Worm (Caenorhabditis elegans) whole organism, late embryonic: ENCODE results near the gene snu-66.

Source experiments
- C38D4.7 ChIP-seq: fragments of 200-800 bp; sonication (Bioruptor generic); optimal IDR thresholded peaks from 2 replicates; lab custom pipeline; 2018; ENCODE audit warnings: mild to moderate bottlenecking, missing genetic modification characterization, moderate library complexity, missing compliant biosample characterization
- F13H6.1 ChIP-seq: sonication (generic microtip); optimal IDR thresholded peaks from 2 replicates; lab custom pipeline; 2016; ENCODE audit warnings: missing genetic modification characterization, missing compliant biosample characterization
- K02D7.2 ChIP-seq: sonication (generic microtip); optimal IDR thresholded peaks from 2 replicates; lab custom pipeline; 2017; ENCODE audit warnings: mild to moderate bottlenecking, missing genetic modification characterization, missing compliant biosample characterization
- K09A11.1 ChIP-seq: sonication (generic microtip); optimal IDR thresholded peaks from 2 replicates; lab custom pipeline; 2017; ENCODE audit warnings: antibody characterized with exemption, mild to moderate bottlenecking, missing genetic modification characterization, missing compliant biosample characterization; ENCODE audit not compliant: insufficient read depth
- ahr-1 ChIP-seq: sonication (generic microtip); optimal IDR thresholded peaks from 2 replicates; lab custom pipeline; 2016; ENCODE audit warnings: missing genetic modification characterization, missing compliant biosample characterization
- ama-1 ChIP-seq: fragments of 150-350 bp; optimal IDR thresholded peaks from 2 replicates; lab custom pipeline; 2014
- ceh-22 ChIP-seq: sonication (generic microtip); optimal IDR thresholded peaks from 2 replicates; lab custom pipeline; 2017; ENCODE audit warnings: missing biosample characterization, missing genetic modification characterization
- ceh-45 ChIP-seq: fragments of 200-800 bp; sonication (Bioruptor generic); IDR thresholded peaks from 2 replicates; pipeline ENCODE4 v1.3.6; 2022; ENCODE audit warnings: missing genetic modification reagents, missing genetic modification characterization, missing compliant biosample characterization
- ceh-48 ChIP-seq: sonication (generic microtip); optimal IDR thresholded peaks from 2 replicates; lab custom pipeline; 2016; ENCODE audit warnings: missing genetic modification characterization, inconsistent platforms, missing compliant biosample characterization
- elt-4 ChIP-seq: sonication (generic microtip); optimal IDR thresholded peaks from 2 replicates; lab custom pipeline; 2016; ENCODE audit warnings: missing genetic modification characterization, missing compliant biosample characterization
- fax-1 ChIP-seq: sonication (generic microtip); optimal IDR thresholded peaks from 2 replicates; lab custom pipeline; 2016; ENCODE audit warnings: missing genotype, missing genetic modification characterization, missing compliant biosample characterization
- fkh-10 ChIP-seq: fragments of 150-350 bp; optimal IDR thresholded peaks from 2 replicates; lab custom pipeline; 2014; ENCODE audit warnings: missing biosample characterization, missing genetic modification reagents, missing genetic modification characterization
- fkh-6 ChIP-seq: sonication (generic microtip); optimal IDR thresholded peaks from 2 replicates; lab custom pipeline; 2016; ENCODE audit warnings: missing genetic modification characterization, missing compliant biosample characterization
- gmeb-2 ChIP-seq: sonication (generic microtip); optimal IDR thresholded peaks from 2 replicates; lab custom pipeline; 2016; ENCODE audit warnings: missing genetic modification characterization, inconsistent platforms, missing compliant biosample characterization
- hlh-13 ChIP-seq: fragments of 200-800 bp; sonication (Bioruptor generic); optimal IDR thresholded peaks from 2 replicates; lab custom pipeline; 2018; ENCODE audit warnings: mild to moderate bottlenecking, missing genetic modification characterization, missing compliant biosample characterization
- lin-11 ChIP-seq: fragments of 200-800 bp; sonication (Bioruptor generic); optimal IDR thresholded peaks from 2 replicates; lab custom pipeline; 2018; ENCODE audit warnings: mild to moderate bottlenecking, missing genetic modification characterization, missing compliant biosample characterization
- madf-2 ChIP-seq: sonication (generic microtip); optimal IDR thresholded peaks from 2 replicates; lab custom pipeline; 2017; ENCODE audit warnings: missing genetic modification characterization, missing compliant biosample characterization
- pag-3 ChIP-seq: sonication (generic microtip); optimal IDR thresholded peaks from 2 replicates; lab custom pipeline; 2016; ENCODE audit warnings: missing compliant biosample characterization, missing genetic modification characterization, borderline replicate concordance
- pha-2 ChIP-seq: sonication (generic microtip); optimal IDR thresholded peaks from 2 replicates; lab custom pipeline; 2017; ENCODE audit warnings: mild to moderate bottlenecking, missing genetic modification characterization, missing compliant biosample characterization
- ref-2 ChIP-seq: sonication (generic microtip); optimal IDR thresholded peaks from 2 replicates; lab custom pipeline; 2016; ENCODE audit warnings: missing genetic modification characterization, missing compliant biosample characterization
- rnt-1 ChIP-seq: sonication (generic microtip); optimal IDR thresholded peaks from 2 replicates; lab custom pipeline; 2016; ENCODE audit warnings: missing genetic modification characterization, missing compliant biosample characterization
- sox-2 ChIP-seq: fragments of 200-800 bp; sonication (Bioruptor generic); IDR thresholded peaks from 2 replicates; pipeline ENCODE4 v1.3.6; 2022; ENCODE audit warnings: missing genetic modification reagents, missing genetic modification characterization, missing compliant biosample characterization
- syd-9 ChIP-seq: sonication (generic microtip); optimal IDR thresholded peaks from 2 replicates; lab custom pipeline; 2016; ENCODE audit warnings: mild to moderate bottlenecking, missing genetic modification characterization, moderate library complexity, missing compliant biosample characterization
- tbx-2 ChIP-seq: sonication (generic microtip); optimal IDR thresholded peaks from 2 replicates; lab custom pipeline; 2016; ENCODE audit warnings: missing genetic modification characterization, missing compliant biosample characterization
- tbx-7 ChIP-seq: sonication (generic microtip); optimal IDR thresholded peaks from 2 replicates; lab custom pipeline; 2016; ENCODE audit warnings: missing genotype, missing genetic modification characterization, missing compliant biosample characterization
- ttx-3 ChIP-seq: sonication (generic microtip); optimal IDR thresholded peaks from 2 replicates; lab custom pipeline; 2016; ENCODE audit warnings: missing genetic modification reagents, missing genetic modification characterization, missing compliant biosample characterization
- unc-3 ChIP-seq, 2 experiments: fragments of 200-800 bp in 1 of 2; sonication (Bioruptor generic) in 1 of 2; sonication (generic microtip) in 1 of 2; conservative IDR thresholded peaks in 1 of 2; optimal IDR thresholded peaks in 1 of 2; 2 replicates each; pipeline versions ENCODE4 v1.3.6 to Lab custom; 2016 to 2022; ENCODE audit warnings: missing compliant biosample characterization in 2 of 2, missing genetic modification characterization in 2 of 2, missing genetic modification reagents in 1 of 2
- unc-42 ChIP-seq: sonication (generic microtip); optimal IDR thresholded peaks from 2 replicates; lab custom pipeline; 2016; ENCODE audit warnings: missing genotype, missing genetic modification characterization, missing compliant biosample characterization
- unc-55 ChIP-seq: sonication (generic microtip); optimal IDR thresholded peaks from 2 replicates; lab custom pipeline; 2017; ENCODE audit warnings: missing biosample characterization, missing genetic modification reagents, missing genetic modification characterization
- unc-86 ChIP-seq: sonication (generic microtip); optimal IDR thresholded peaks from 2 replicates; lab custom pipeline; 2016; ENCODE audit warnings: missing genetic modification characterization, missing compliant biosample characterization
- zip-5 ChIP-seq: sonication (generic microtip); optimal IDR thresholded peaks from 2 replicates; lab custom pipeline; 2016; ENCODE audit warnings: missing genetic modification characterization, missing compliant biosample characterization
- ztf-16 ChIP-seq: sonication (generic microtip); optimal IDR thresholded peaks from 2 replicates; lab custom pipeline; 2017; ENCODE audit warnings: missing genetic modification characterization, missing compliant biosample characterization

snu-66 gene

ce11 chrV:7618114-7618513 lies 42.6 kb upstream of the snu-66 start, which contains the start of gene C50E3.15:
C50E3.15 (plus strand) TSS chrV:7618414.
- TF ChIP-seq fkh-10 (GFP tag; lab: Kevin White, UChicago) (no peak), unc-42 (tag; lab: Kevin White, UChicago) (no peak), C38D4.7 (GFP tag; lab: Kevin White, UChicago) (no peak), ztf-16 (tag; lab: Kevin White, UChicago) (no peak), unc-55 (GFP tag; lab: Kevin White, UChicago) (no peak), K09A11.1 (no peak), ttx-3 (no peak), tbx-7 (tag; lab: Kevin White, UChicago) (no peak), ref-2 (tag; lab: Kevin White, UChicago) (no peak), rnt-1 (no peak), elt-4 (tag; lab: Kevin White, UChicago) (no peak), fkh-6 (tag; lab: Kevin White, UChicago) (no peak), ahr-1 (no peak), sox-2 (no peak)
- TF ChIP-seq, all 69 proteins: peak for 0

DNA sequence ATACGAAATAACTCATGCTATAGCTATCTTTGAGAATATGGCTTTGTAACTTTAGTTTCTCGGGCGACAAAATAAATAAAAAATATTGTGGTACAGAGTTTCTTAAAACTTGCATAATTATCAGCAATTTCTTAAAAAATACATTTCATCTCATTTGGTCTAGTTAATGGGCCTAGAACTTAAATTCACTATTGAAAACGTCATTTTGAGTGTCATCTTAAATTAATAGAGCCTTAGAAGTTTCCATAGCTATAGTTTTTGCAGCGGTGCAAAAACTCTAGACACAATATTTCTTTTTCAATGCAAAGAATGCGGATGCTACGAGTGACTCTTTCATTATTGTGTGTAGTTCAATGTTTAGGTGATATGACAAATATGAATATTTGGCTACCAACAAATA lies 36.6 kb upstream of the snu-66 start, which contains the start of gene clec-215:
Gene clec-215 (plus strand): TSS at position 301 of the 400 bp plus-strand sequence.
- TF ChIP-seq sox-2 (no peak), ceh-45 (GFP tag; lab: Robert Waterston, UW) (no peak), tbx-2 (tag; lab: Kevin White, UChicago) (no peak), rnt-1 (no peak), ceh-22 (tag; lab: Kevin White, UChicago) (no peak), F13H6.1 (tag; lab: Kevin White, UChicago) (no peak), pag-3 (no peak), fkh-6 (tag; lab: Kevin White, UChicago) (no peak)

ce11 chrV:7609698-7610420 lies 34.4 kb upstream of the snu-66 start, which contains the start of the genes folt-3 and clec-214:
folt-3 (minus strand) TSS chrV:7609748.
clec-214 (plus strand) TSS chrV:7610370.
- TF ChIP-seq tbx-2 (tag; lab: Kevin White, UChicago) (no peak), C38D4.7 (GFP tag; lab: Kevin White, UChicago) (no peak), zip-5 (no peak), ref-2 (tag; lab: Kevin White, UChicago) (no peak), lin-11 (tag; lab: Kevin White, UChicago) (no peak), ama-1 (lab: Kevin White, UChicago) (no peak), syd-9 (no peak)

- no peak for TF ChIP-seq pha-2 (tag; lab: Kevin White, UChicago)
- no peak for TF ChIP-seq ama-1 (lab: Kevin White, UChicago)
- no peak for TF ChIP-seq F13H6.1 (tag; lab: Kevin White, UChicago)
- TF ChIP-seq, all 69 proteins: peak for 0
Observed at ce11 chrV:7604858-7605257, 29.4 kb upstream of the snu-66 start, which contains the start of gene clec-213. clec-213 (plus strand) TSS chrV:7605158.

DNA sequence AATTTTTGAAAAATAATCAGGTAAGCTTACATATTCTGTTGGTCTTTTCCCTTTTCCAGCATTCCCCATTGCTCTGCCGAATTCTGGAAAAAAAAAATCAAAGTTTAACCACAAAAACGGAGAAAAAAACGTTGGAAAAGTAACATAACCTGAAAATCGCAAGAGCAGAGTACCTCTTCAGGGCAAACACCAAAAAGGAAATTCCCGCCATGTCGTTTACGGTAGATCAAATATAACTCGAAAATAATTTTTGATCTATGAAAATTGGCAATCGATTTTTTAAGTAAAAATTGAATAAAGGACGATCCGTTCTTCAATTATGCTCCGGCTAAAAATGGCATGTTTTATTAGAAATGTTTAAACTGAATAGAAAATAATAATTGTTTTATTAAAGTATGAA lies 27.9 kb upstream of the snu-66 start, which contains the start of gene C50E3.11:
Gene C50E3.11 (minus strand): TSS at position 83 of the 400 bp plus-strand sequence.
- no peak for TF ChIP-seq K02D7.2 (tag; lab: Kevin White, UChicago)
- no peak for TF ChIP-seq hlh-13
- TF ChIP-seq lin-11 (tag; lab: Kevin White, UChicago) = no peak
- TF ChIP-seq gmeb-2 = no peak
- TF ChIP-seq unc-3 (GFP tag; conservative IDR thresholded peaks at IDR 0.05; lab: Robert Waterston, UW) = no peak
- TF ChIP-seq unc-3 (tag; optimal IDR thresholded peaks at IDR 0.05; lab: Kevin White, UChicago) = no peak
- TF ChIP-seq ceh-48 = no peak
- TF ChIP-seq ahr-1 = no peak
- TF ChIP-seq fax-1 (tag; lab: Kevin White, UChicago) = no peak
- TF ChIP-seq unc-86 (tag; lab: Kevin White, UChicago) = no peak
- TF ChIP-seq madf-2 = no peak
- no peak for TF ChIP-seq ztf-16 (tag; lab: Kevin White, UChicago)
